Fruit fly (Drosophila melanogaster): ENCODE data around the gene CG18417.

- TF ChIP-seq cnc (optimal IDR thresholded peaks at IDR 0.05), result no peak
- no peak for TF ChIP-seq Mnt (GFP tag; optimal IDR thresholded peaks at IDR 0.05)
- no peak for TF ChIP-seq kay (GFP tag; ENCODE audit: borderline replicate concordance)
- TF ChIP-seq Clk (GFP tag; optimal IDR thresholded peaks at IDR 0.05), result no peak
- TF ChIP-seq tj (GFP tag; optimal IDR thresholded peaks at IDR 0.05), result no peak
- no peak for TF ChIP-seq CG11617 (GFP tag; optimal IDR thresholded peaks at IDR 0.05)
- TF ChIP-seq CG7101 (tag; optimal IDR thresholded peaks at IDR 0.05), result no peak
- no peak for TF ChIP-seq bab1 (GFP tag; optimal IDR thresholded peaks at IDR 0.05)
Measured at dm6 chr3L:7404081-7404480, 4.2 kb downstream of the CG18417 start, which contains the start of gene CG8560.
